Worm (Caenorhabditis elegans): ENCODE results near the gene C40A11.2.

DNA sequence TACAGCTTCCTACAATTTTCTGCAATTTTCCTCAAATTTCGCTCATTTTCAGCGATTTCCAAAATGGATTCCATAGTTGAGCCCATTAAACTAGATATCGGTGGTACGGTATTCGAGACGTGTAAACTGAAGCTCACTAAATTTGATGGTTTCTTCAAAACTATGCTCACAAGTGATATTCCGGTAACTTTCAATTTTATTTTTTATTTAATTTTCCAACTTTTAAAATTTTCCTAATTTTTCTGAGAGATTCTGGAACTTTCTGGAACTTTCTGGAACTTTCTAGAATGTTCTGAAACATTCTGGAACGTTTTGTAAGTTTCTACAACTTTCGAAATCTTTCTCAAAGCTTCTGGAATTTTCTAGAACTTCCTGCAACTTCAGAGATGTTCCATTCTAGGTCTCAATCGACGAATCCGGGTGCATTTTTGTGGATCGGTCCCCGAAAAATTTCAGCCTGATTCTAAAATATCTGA lies at the start of gene C40A11.2:
- TF ChIP-seq ztf-11 (tag; optimal IDR thresholded peaks at IDR 0.05): no peak
- no peak for TF ChIP-seq lin-15B (tag; optimal IDR thresholded peaks at IDR 0.05)
- no peak for TF ChIP-seq nhr-6 (tag; optimal IDR thresholded peaks at IDR 0.05)
- no peak for TF ChIP-seq mep-1 (tag; optimal IDR thresholded peaks at IDR 0.05)
- no peak for TF ChIP-seq zag-1 (tag; optimal IDR thresholded peaks at IDR 0.05)
- no peak for TF ChIP-seq nhr-10 (tag; optimal IDR thresholded peaks at IDR 0.05)
- TF ChIP-seq ceh-82 (tag; optimal IDR thresholded peaks at IDR 0.05): no peak
- TF ChIP-seq lin-39 (tag; optimal IDR thresholded peaks at IDR 0.05): no peak
- TF ChIP-seq egl-43 (GFP tag; IDR thresholded peaks at IDR 0.05): no peak
- no peak for TF ChIP-seq pha-4 (GFP tag; IDR thresholded peaks at IDR 0.05)
- no peak for TF ChIP-seq pha-4 (tag; optimal IDR thresholded peaks at IDR 0.05)
- TF ChIP-seq egl-27 (tag; optimal IDR thresholded peaks at IDR 0.05): no peak
- TF ChIP-seq skn-1 (tag; optimal IDR thresholded peaks at IDR 0.05): no peak
- TF ChIP-seq ceh-62 (tag; optimal IDR thresholded peaks at IDR 0.05): no peak
- no peak for TF ChIP-seq nhr-237 (tag; optimal IDR thresholded peaks at IDR 0.05)

All from whole organism, L4 larva.